Worm (Caenorhabditis elegans) whole organism, L4 larva: Measurements from ENCODE around the gene ugt-60.

Experiments used
- F10B5.3 ChIP-seq: sonication (generic microtip); optimal IDR thresholded peaks from 2 replicates; lab custom pipeline; 2016; ENCODE audit warnings: mild to moderate bottlenecking, missing genetic modification characterization, missing compliant biosample characterization
- F26F4.8 ChIP-seq: fragments of 200-800 bp; sonication (Bioruptor generic); conservative IDR thresholded peaks from 2 replicates; pipeline ENCODE4 v1.3.6; 2022; ENCODE audit warnings: missing genetic modification characterization, missing compliant biosample characterization
- F44E2.7 ChIP-seq: fragments of 200-800 bp; sonication (Bioruptor generic); IDR thresholded peaks from 2 replicates; pipeline ENCODE4 v2.1.2; 2022; ENCODE audit warnings: missing genetic modification characterization, missing compliant biosample characterization
- F49E8.2 ChIP-seq: sonication (generic microtip); optimal IDR thresholded peaks from 2 replicates; lab custom pipeline; 2016; ENCODE audit warnings: missing compliant biosample characterization, mild to moderate bottlenecking, missing genetic modification characterization, borderline replicate concordance
- Y105C5A.15 ChIP-seq: fragments of 200-800 bp; sonication (Bioruptor generic); IDR thresholded peaks from 2 replicates; pipeline ENCODE4 v1.3.6; 2022; ENCODE audit warnings: missing genetic modification characterization, missing compliant biosample characterization
- Y75B8A.6 ChIP-seq: fragments of 200-800 bp; sonication (Bioruptor generic); IDR thresholded peaks from 2 replicates; pipeline ENCODE4 v1.3.6; 2022; ENCODE audit warnings: missing genetic modification reagents, missing genetic modification characterization, missing compliant biosample characterization
- aha-1 ChIP-seq: fragments of 150-350 bp; peaks from one replicate; lab custom pipeline; 2014; ENCODE audit warnings: missing biosample characterization, missing genetic modification characterization
- ama-1 ChIP-seq: fragments of 150-350 bp; optimal IDR thresholded peaks from 2 replicates; lab custom pipeline; 2014; ENCODE audit warnings: inconsistent platforms, mixed read lengths
- ceh-44 ChIP-seq: fragments of 200-800 bp; sonication (Bioruptor generic); IDR thresholded peaks from 2 replicates; pipeline ENCODE4 v1.3.6; 2022; ENCODE audit warnings: missing genetic modification reagents, missing genetic modification characterization, missing compliant biosample characterization
- ceh-62 ChIP-seq: sonication (generic microtip); optimal IDR thresholded peaks from 2 replicates; lab custom pipeline; 2017; ENCODE audit warnings: missing biosample characterization, missing genetic modification characterization
- daf-12 ChIP-seq: fragments of 150-350 bp; optimal IDR thresholded peaks from 2 replicates; lab custom pipeline; 2014; ENCODE audit warnings: missing biosample characterization, missing genetic modification reagents, missing genetic modification characterization
- daf-16 ChIP-seq, 3 experiments: sonication (generic microtip); optimal IDR thresholded peaks; 2 replicates each; lab custom pipeline; 2016 to 2017; ENCODE audit warnings: missing genetic modification characterization in 3 of 3, missing genetic modification reagents in 3 of 3, mild to moderate bottlenecking in 2 of 3, missing compliant biosample characterization in 2 of 3, missing biosample characterization in 1 of 3, moderate library complexity in 1 of 3
- dmd-6 ChIP-seq: fragments of 200-800 bp; sonication (Bioruptor generic); IDR thresholded peaks from 2 replicates; pipeline ENCODE4 v1.3.6; 2022; ENCODE audit warnings: missing genetic modification reagents, missing genetic modification characterization, missing compliant biosample characterization
- dmd-8 ChIP-seq: fragments of 200-800 bp; sonication (Bioruptor generic); IDR thresholded peaks from 2 replicates; pipeline ENCODE4 v1.3.6; 2022; ENCODE audit warnings: missing genetic modification characterization, missing compliant biosample characterization
- dpl-1 ChIP-seq: fragments of 150-350 bp; optimal IDR thresholded peaks from 2 replicates; lab custom pipeline; 2014; ENCODE audit warnings: missing biosample characterization, missing genetic modification reagents, missing genetic modification characterization
- duxl-1 ChIP-seq: sonication (generic microtip); optimal IDR thresholded peaks from 2 replicates; lab custom pipeline; 2016; ENCODE audit warnings: mild to moderate bottlenecking, missing genetic modification characterization, moderate library complexity, missing compliant biosample characterization; ENCODE audit not compliant: poor library complexity
- dve-1 ChIP-seq: sonication (generic microtip); optimal IDR thresholded peaks from 2 replicates; lab custom pipeline; 2017; ENCODE audit warnings: antibody characterized with exemption, mild to moderate bottlenecking, missing genetic modification characterization, missing compliant biosample characterization; ENCODE audit not compliant: insufficient read depth
- egl-27 ChIP-seq: sonication (generic microtip); optimal IDR thresholded peaks from 3 replicates; lab custom pipeline; 2017; ENCODE audit warnings: missing biosample characterization, missing genetic modification reagents, missing genetic modification characterization
- fkh-10 ChIP-seq: fragments of 150-350 bp; optimal IDR thresholded peaks from 2 replicates; lab custom pipeline; 2014; ENCODE audit warnings: missing biosample characterization, missing genetic modification reagents, missing genetic modification characterization
- hlh-11 ChIP-seq: fragments of 200-800 bp; sonication (Bioruptor generic); optimal IDR thresholded peaks from 2 replicates; lab custom pipeline; 2018; ENCODE audit warnings: mild to moderate bottlenecking, missing genetic modification characterization, missing compliant biosample characterization
- jun-1 ChIP-seq: fragments of 150-350 bp; optimal IDR thresholded peaks from 2 replicates; lab custom pipeline; 2014; ENCODE audit warnings: missing biosample characterization, missing genetic modification reagents, missing genetic modification characterization
- lin-1 ChIP-seq: fragments of 200-800 bp; sonication (Bioruptor generic); IDR thresholded peaks from 2 replicates; pipeline ENCODE4 v1.3.6; 2022; ENCODE audit warnings: missing genetic modification reagents, missing genetic modification characterization, missing compliant biosample characterization
- lin-13 ChIP-seq: fragments of 150-350 bp; optimal IDR thresholded peaks from 2 replicates; lab custom pipeline; 2014; ENCODE audit warnings: missing biosample characterization, missing genetic modification reagents, missing genetic modification characterization
- lin-39 ChIP-seq: fragments of 150-350 bp; optimal IDR thresholded peaks from 2 replicates; lab custom pipeline; 2014; ENCODE audit warnings: missing biosample characterization, missing genetic modification reagents, missing genetic modification characterization
- madf-9 ChIP-seq: fragments of 200-800 bp; sonication (Bioruptor generic); conservative IDR thresholded peaks from 2 replicates; pipeline ENCODE4 v1.3.6; 2022; ENCODE audit warnings: missing genetic modification reagents, missing genetic modification characterization, missing compliant biosample characterization
- mxl-3 ChIP-seq: fragments of 200-800 bp; sonication (Bioruptor generic); optimal IDR thresholded peaks from 2 replicates; lab custom pipeline; 2018; ENCODE audit warnings: mild to moderate bottlenecking, missing genetic modification characterization, missing compliant biosample characterization
- nhr-25 ChIP-seq: sonication (generic microtip); optimal IDR thresholded peaks from 2 replicates; lab custom pipeline; 2017; ENCODE audit warnings: missing genetic modification characterization, mild to moderate bottlenecking, missing compliant biosample characterization, antibody characterized with exemption, moderate library complexity, borderline replicate concordance; ENCODE audit not compliant: insufficient read depth
- nhr-41 ChIP-seq: fragments of 200-800 bp; sonication (Bioruptor generic); IDR thresholded peaks from 2 replicates; pipeline ENCODE4 v1.3.6; 2022; ENCODE audit warnings: missing genetic modification reagents, missing genetic modification characterization, missing compliant biosample characterization
- nhr-42 ChIP-seq: fragments of 200-800 bp; sonication (Bioruptor generic); IDR thresholded peaks from 2 replicates; pipeline ENCODE4 v1.3.6; 2022; ENCODE audit warnings: missing genetic modification characterization, missing compliant biosample characterization
- php-3 ChIP-seq: fragments of 200-800 bp; sonication (Bioruptor generic); IDR thresholded peaks from 2 replicates; pipeline ENCODE4 v1.3.6; 2022; ENCODE audit warnings: missing genetic modification reagents, missing genetic modification characterization, missing compliant biosample characterization
- pqm-1 ChIP-seq: sonication (generic microtip); optimal IDR thresholded peaks from 2 replicates; lab custom pipeline; 2017; ENCODE audit warnings: missing biosample characterization, missing genetic modification characterization
- saeg-2 ChIP-seq: fragments of 200-800 bp; sonication (Bioruptor generic); IDR thresholded peaks from 2 replicates; pipeline ENCODE4 v1.3.6; 2022; ENCODE audit warnings: missing genetic modification reagents, missing genetic modification characterization, missing compliant biosample characterization
- set-16 ChIP-seq: fragments of 200-800 bp; sonication (Bioruptor generic); IDR thresholded peaks from 2 replicates; pipeline ENCODE4 v1.3.6; 2022; ENCODE audit warnings: missing genetic modification reagents, missing genetic modification characterization, missing compliant biosample characterization
- tag-97 ChIP-seq: fragments of 200-800 bp; sonication (Bioruptor generic); IDR thresholded peaks from 2 replicates; pipeline ENCODE4 v1.3.6; 2022; ENCODE audit warnings: missing genetic modification characterization, missing compliant biosample characterization
- tra-1 ChIP-seq: fragments of 200-800 bp; sonication (Bioruptor generic); IDR thresholded peaks from 2 replicates; pipeline ENCODE4 v1.3.6; 2022; ENCODE audit warnings: missing genetic modification reagents, missing genetic modification characterization, missing compliant biosample characterization
- unc-62 ChIP-seq, 3 experiments: fragments of 150-350 bp in 1 of 3; sonication (generic microtip); optimal IDR thresholded peaks in 2 of 3; peaks in 1 of 3; 1 replicate in 1 of 3; 2 replicates in 2 of 3; lab custom pipeline; 2014 to 2017; ENCODE audit warnings: missing biosample characterization in 3 of 3, missing genetic modification characterization in 3 of 3, missing genetic modification reagents in 3 of 3, missing genotype in 1 of 3
- vab-7 ChIP-seq: fragments of 200-800 bp; sonication (Bioruptor generic); IDR thresholded peaks from 2 replicates; pipeline ENCODE4 v1.3.6; 2022; ENCODE audit warnings: missing genetic modification reagents, missing genetic modification characterization, missing compliant biosample characterization
- zfp-3 ChIP-seq: fragments of 200-800 bp; sonication (Bioruptor generic); conservative IDR thresholded peaks from 2 replicates; pipeline ENCODE4 v1.3.6; 2022; ENCODE audit warnings: missing genetic modification reagents, missing genetic modification characterization, missing compliant biosample characterization
- ztf-7 ChIP-seq: fragments of 150-350 bp; optimal IDR thresholded peaks from 2 replicates; lab custom pipeline; 2014; ENCODE audit warnings: missing biosample characterization, missing genetic modification characterization

ugt-60 gene

ce11 chrIII:9694474-9694873, 15.6 kb upstream of the ugt-60 start, which contains the start of gene set-3:
Gene set-3, minus strand, starts transcription at chrIII:9694574.
- TF ChIP-seq dpl-1 (GFP tag; lab: Kevin White, UChicago) (no peak), aha-1 (tag; lab: Kevin White, UChicago) (peak; percentile 9), ceh-44 (GFP tag; lab: Robert Waterston, UW) (no peak)

- TF ChIP-seq dve-1 (peak; percentile 35), pqm-1 (tag; lab: Kevin White, UChicago) (no peak), jun-1 (no peak), lin-1 (no peak), F26F4.8 (GFP tag; lab: Robert Waterston, UW) (no peak), Y75B8A.6 (GFP tag; lab: Robert Waterston, UW) (no peak), nhr-42 (GFP tag; lab: Robert Waterston, UW) (no peak), dmd-6 (GFP tag; lab: Robert Waterston, UW) (no peak), daf-12 (no peak), daf-16 (GFP tag; optimal IDR thresholded peaks at IDR 0.05; lab: Kevin White, UChicago) (no peak), daf-16 (tag; optimal IDR thresholded peaks at IDR 0.05; lab: Kevin White, UChicago) (peak; percentile 53), unc-62 (GFP tag; optimal IDR thresholded peaks at IDR 0.05 in 1 of 2; lab: Kevin White, UChicago) (peak in 1 of 2 experiments; percentile 17), unc-62 (tag; optimal IDR thresholded peaks at IDR 0.05; lab: Kevin White, UChicago) (no peak), nhr-25 (tag; lab: Kevin White, UChicago) (no peak), hlh-11 (tag; lab: Kevin White, UChicago) (peak; percentile 8), php-3 (peak; percentile 68), F10B5.3 (tag; lab: Kevin White, UChicago) (no peak), tra-1 (GFP tag; lab: Robert Waterston, UW) (no peak), egl-27 (tag; lab: Kevin White, UChicago) (no peak), madf-9 (GFP tag; lab: Robert Waterston, UW) (no peak), fkh-10 (GFP tag; lab: Kevin White, UChicago) (no peak), zfp-3 (no peak)
These were observed 11.2 kb upstream of the ugt-60 start, which contains the start of gene best-5 for ce11 chrIII:9690044-9690443. Gene best-5, minus strand, starts transcription at chrIII:9690253.

- TF ChIP-seq mxl-3 (GFP tag; lab: Kevin White, UChicago), result no peak
- peak; percentile 44 for TF ChIP-seq pqm-1 (tag; lab: Kevin White, UChicago)
- TF ChIP-seq ama-1, result no peak
- no peak for TF ChIP-seq dmd-8 (GFP tag; lab: Robert Waterston, UW)
- no peak for TF ChIP-seq daf-16 (GFP tag; optimal IDR thresholded peaks at IDR 0.05; lab: Kevin White, UChicago)
- peak; percentile 96 for TF ChIP-seq daf-16 (tag; optimal IDR thresholded peaks at IDR 0.05; lab: Kevin White, UChicago)
- peak; percentile 6 for TF ChIP-seq hlh-11 (tag; lab: Kevin White, UChicago)
- TF ChIP-seq set-16 (GFP tag; lab: Robert Waterston, UW), result no peak
- TF ChIP-seq dve-1, result peak; percentile 86
These were observed 10.5 kb upstream of the ugt-60 start for ce11 chrIII:9689377-9689776.

- TF ChIP-seq vab-7 (GFP tag; lab: Robert Waterston, UW) (no peak), ama-1 (no peak), nhr-41 (GFP tag; lab: Robert Waterston, UW) (no peak), Y75B8A.6 (GFP tag; lab: Robert Waterston, UW) (no peak), dve-1 (no peak), lin-39 (tag; lab: Kevin White, UChicago) (no peak), Y105C5A.15 (GFP tag; lab: Robert Waterston, UW) (no peak), lin-13 (GFP tag; lab: Kevin White, UChicago) (no peak), lin-1 (no peak), F49E8.2 (no peak), saeg-2 (GFP tag; lab: Robert Waterston, UW) (no peak), duxl-1 (tag; lab: Kevin White, UChicago) (no peak), ztf-7 (tag; lab: Kevin White, UChicago) (no peak), ceh-62 (no peak), dmd-8 (GFP tag; lab: Robert Waterston, UW) (no peak), tag-97 (no peak), F44E2.7 (GFP tag; lab: Robert Waterston, UW) (no peak), tra-1 (GFP tag; lab: Robert Waterston, UW) (no peak), ceh-44 (GFP tag; lab: Robert Waterston, UW) (no peak)
These were observed 7.1 kb upstream of the ugt-60 start, which contains the start of gene C07A9.10 for ce11 chrIII:9685959-9686358. Gene C07A9.10, minus strand, starts transcription at chrIII:9686059.
